Worm (Caenorhabditis elegans): ENCODE measurements around the gene nhr-7.

The nhr-7 gene

ce11 chrIV:11298154-11299086, 27.3 kb upstream of the nhr-7 start, which contains the start of the genes B0035.15 and dnj-1 (continued):
- no peak for TF ChIP-seq nhr-25 (tag; optimal IDR thresholded peaks at IDR 0.05; ENCODE audit: borderline replicate concordance, insufficient read depth)
- TF ChIP-seq aly-2 (tag; optimal IDR thresholded peaks at IDR 0.05): no peak
- no peak for TF ChIP-seq mdl-1 (tag; optimal IDR thresholded peaks at IDR 0.05)
- TF ChIP-seq nhr-41 (GFP tag; IDR thresholded peaks at IDR 0.05): no peak
- peak; percentile 56 for TF ChIP-seq mep-1 (tag; optimal IDR thresholded peaks at IDR 0.05)
- TF ChIP-seq unc-62 (GFP tag; optimal IDR thresholded peaks at IDR 0.05 in 1 of 2): no peak
- TF ChIP-seq unc-62 (tag; optimal IDR thresholded peaks at IDR 0.05): no peak
- no peak for TF ChIP-seq daf-19 (GFP tag; conservative IDR thresholded peaks at IDR 0.05)
- no peak for TF ChIP-seq nhr-42 (GFP tag; IDR thresholded peaks at IDR 0.05)
- peak; percentile 23 for TF ChIP-seq hlh-11 (tag; optimal IDR thresholded peaks at IDR 0.05)
- TF ChIP-seq spr-3 (GFP tag; optimal IDR thresholded peaks at IDR 0.05): no peak
- peak; percentile 35 for TF ChIP-seq hlh-30 (tag; optimal IDR thresholded peaks at IDR 0.05; ENCODE audit: insufficient read depth)

- TF ChIP-seq T26A8.4 (GFP tag; IDR thresholded peaks at IDR 0.05) (no peak), nhr-77 (tag; optimal IDR thresholded peaks at IDR 0.05) (no peak), sdz-12 (GFP tag; optimal IDR thresholded peaks at IDR 0.05) (no peak), F26F4.8 (GFP tag; conservative IDR thresholded peaks at IDR 0.05) (no peak), D1046.2 (GFP tag; IDR thresholded peaks at IDR 0.05) (no peak), dpl-1 (GFP tag; optimal IDR thresholded peaks at IDR 0.05) (no peak)
These were observed 25.6 kb upstream of the nhr-7 start, which contains the start of gene mttu-1 for ce11 chrIV:11296787-11297186. Gene mttu-1, minus strand, starts transcription at chrIV:11296887.

ce11 chrIV:11288965-11289364, 17.8 kb upstream of the nhr-7 start:
- TF ChIP-seq set-16 (GFP tag; IDR thresholded peaks at IDR 0.05) (no peak), mes-2 (tag; optimal IDR thresholded peaks at IDR 0.05; ENCODE audit: poor library complexity, severe bottlenecking) (peak; percentile 6), hlh-30 (tag; optimal IDR thresholded peaks at IDR 0.05; ENCODE audit: insufficient read depth) (peak; percentile 33), dmd-6 (GFP tag; IDR thresholded peaks at IDR 0.05) (peak; percentile 80), php-3 (GFP tag; IDR thresholded peaks at IDR 0.05) (peak; percentile 98), nhr-28 (tag; optimal IDR thresholded peaks at IDR 0.05) (peak; percentile 88), tra-1 (GFP tag; IDR thresholded peaks at IDR 0.05) (peak; percentile 62), daf-16 (GFP tag; optimal IDR thresholded peaks at IDR 0.05) (no peak), daf-16 (tag; optimal IDR thresholded peaks at IDR 0.05) (peak; percentile 96), mxl-3 (GFP tag; optimal IDR thresholded peaks at IDR 0.05) (peak; percentile 36), lin-1 (GFP tag; IDR thresholded peaks at IDR 0.05) (peak; percentile 57; the same call in 1 of the 2 replicates), hlh-11 (tag; optimal IDR thresholded peaks at IDR 0.05) (peak; percentile 82), pqm-1 (tag; optimal IDR thresholded peaks at IDR 0.05) (peak; percentile 99), F49E8.2 (tag; optimal IDR thresholded peaks at IDR 0.05; ENCODE audit: borderline replicate concordance) (no peak), nhr-237 (tag; optimal IDR thresholded peaks at IDR 0.05) (no peak), dve-1 (tag; optimal IDR thresholded peaks at IDR 0.05; ENCODE audit: insufficient read depth) (peak; percentile 90), nhr-77 (tag; optimal IDR thresholded peaks at IDR 0.05) (peak; percentile 84), aly-2 (tag; optimal IDR thresholded peaks at IDR 0.05) (no peak), nhr-6 (tag; optimal IDR thresholded peaks at IDR 0.05) (peak; percentile 25), mep-1 (tag; optimal IDR thresholded peaks at IDR 0.05) (peak; percentile 37)

- TF ChIP-seq daf-16 (GFP tag; optimal IDR thresholded peaks at IDR 0.05): no peak
- peak; percentile 17 for TF ChIP-seq daf-16 (tag; optimal IDR thresholded peaks at IDR 0.05)
- no peak for TF ChIP-seq arid-1 (GFP tag; conservative IDR thresholded peaks at IDR 0.05)
These were observed 16.3 kb upstream of the nhr-7 start, which contains the start of gene F54D1.6 for ce11 chrIV:11287511-11287910. Gene F54D1.6, plus strand, starts transcription at chrIV:11287811.
